Worm (Caenorhabditis elegans) whole organism, L1 larva: Measurements from ENCODE around the gene nhr-112.

Source experiments
- fos-1 ChIP-seq: fragments of 150-350 bp; optimal IDR thresholded peaks from 2 replicates; lab custom pipeline; 2014; ENCODE audit warnings: missing biosample characterization, missing genetic modification characterization
- nhr-90 ChIP-seq: sonication (generic microtip); optimal IDR thresholded peaks from 2 replicates; lab custom pipeline; 2016; ENCODE audit warnings: mild to moderate bottlenecking, missing genetic modification characterization, missing compliant biosample characterization; ENCODE audit not compliant: poor library complexity
- pag-3 ChIP-seq: sonication (generic microtip); optimal IDR thresholded peaks from 2 replicates; lab custom pipeline; 2017; ENCODE audit warnings: missing genetic modification characterization, mild to moderate bottlenecking, missing compliant biosample characterization, antibody characterized with exemption, borderline replicate concordance; ENCODE audit not compliant: insufficient read depth

ce11 chrV:16742123-16742522 is 18.5 kb upstream of the nhr-112 start, which contains the start of gene T25E12.6:
- no peak for TF ChIP-seq nhr-90 (tag; lab: Kevin White, UChicago)
- no peak for TF ChIP-seq fos-1 (tag; lab: Kevin White, UChicago)
- TF ChIP-seq pag-3 (tag; lab: Kevin White, UChicago): no peak
